Worm (Caenorhabditis elegans): ENCODE data around the gene ech-4.

DNA sequence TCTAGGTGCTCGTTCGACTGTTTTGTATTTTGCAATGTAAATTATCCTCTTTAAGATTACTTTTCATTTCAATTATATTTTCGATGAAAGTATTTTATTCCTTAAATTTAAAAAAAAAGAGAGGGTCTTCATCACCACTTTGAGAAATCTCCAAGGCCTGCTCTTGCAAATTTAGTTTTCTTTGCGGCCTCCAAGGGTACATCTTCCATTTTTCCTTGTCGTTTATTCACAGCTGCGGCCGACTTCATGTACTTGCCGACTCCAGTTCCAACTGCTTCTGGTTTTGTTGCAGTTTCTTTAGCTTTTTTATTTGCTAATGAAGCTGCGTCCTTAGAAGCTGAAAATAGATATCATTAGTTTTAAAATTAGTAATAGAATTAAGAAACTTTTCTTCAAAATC, 49.9 kb downstream of the ech-4 start:
- TF ChIP-seq ceh-31 (tag; optimal IDR thresholded peaks at IDR 0.05) (no peak), lin-11 (tag; optimal IDR thresholded peaks at IDR 0.05) (no peak), nhr-232 (tag; optimal IDR thresholded peaks at IDR 0.05) (no peak), ceh-9 (tag; optimal IDR thresholded peaks at IDR 0.05) (no peak), nhr-11 (tag; optimal IDR thresholded peaks at IDR 0.05) (no peak)

All from whole organism, late embryonic.